Fruit fly (Drosophila melanogaster): Measurements from ENCODE around the gene wit.

dm6 chr3L:4024464-4024863 is 47.1 kb downstream of the wit start:
- TF ChIP-seq CG8478 (optimal IDR thresholded peaks at IDR 0.05) (no peak), CTCF (optimal IDR thresholded peaks at IDR 0.05) (no peak)

Data from S2 (cell line).